Worm (Caenorhabditis elegans) whole organism, late embryonic: ENCODE measurements around the gene F21D5.4.

Source experiments
- ama-1 ChIP-seq: fragments of 150-350 bp; optimal IDR thresholded peaks from 2 replicates; lab custom pipeline; 2014
- ceh-9 ChIP-seq: sonication (generic microtip); optimal IDR thresholded peaks from 2 replicates; lab custom pipeline; 2016; ENCODE audit warnings: mild to moderate bottlenecking, missing genetic modification characterization, inconsistent platforms, missing compliant biosample characterization
- che-1 ChIP-seq: sonication (generic microtip); optimal IDR thresholded peaks from 2 replicates; lab custom pipeline; 2016; ENCODE audit warnings: mild to moderate bottlenecking, missing genetic modification characterization, missing compliant biosample characterization
- dve-1 ChIP-seq: sonication (generic microtip); optimal IDR thresholded peaks from 2 replicates; lab custom pipeline; 2017; ENCODE audit warnings: antibody characterized with exemption, mild to moderate bottlenecking, missing genetic modification characterization, missing compliant biosample characterization
- hlh-13 ChIP-seq: fragments of 200-800 bp; sonication (Bioruptor generic); optimal IDR thresholded peaks from 2 replicates; lab custom pipeline; 2018; ENCODE audit warnings: mild to moderate bottlenecking, missing genetic modification characterization, missing compliant biosample characterization
- madf-2 ChIP-seq: sonication (generic microtip); optimal IDR thresholded peaks from 2 replicates; lab custom pipeline; 2017; ENCODE audit warnings: missing genetic modification characterization, missing compliant biosample characterization
- mec-3 ChIP-seq: sonication (generic microtip); optimal IDR thresholded peaks from 2 replicates; lab custom pipeline; 2016; ENCODE audit warnings: borderline replicate concordance, missing genetic modification characterization, missing compliant biosample characterization
- nhr-232 ChIP-seq: sonication (generic microtip); optimal IDR thresholded peaks from 2 replicates; lab custom pipeline; 2016; ENCODE audit warnings: missing genetic modification characterization, missing compliant biosample characterization
- pag-3 ChIP-seq: sonication (generic microtip); optimal IDR thresholded peaks from 2 replicates; lab custom pipeline; 2016; ENCODE audit warnings: missing compliant biosample characterization, missing genetic modification characterization, borderline replicate concordance
- pha-4 ChIP-seq: fragments of 150-350 bp; optimal IDR thresholded peaks from 2 replicates; lab custom pipeline; 2018; ENCODE audit warnings: missing biosample characterization, missing genetic modification reagents, missing genetic modification characterization
- sox-4 ChIP-seq: sonication (generic microtip); optimal IDR thresholded peaks from 2 replicates; lab custom pipeline; 2017; ENCODE audit warnings: mild to moderate bottlenecking, missing genetic modification characterization, inconsistent platforms, missing compliant biosample characterization
- tbx-2 ChIP-seq: sonication (generic microtip); optimal IDR thresholded peaks from 2 replicates; lab custom pipeline; 2016; ENCODE audit warnings: missing genetic modification characterization, missing compliant biosample characterization
- ttx-3 ChIP-seq: sonication (generic microtip); optimal IDR thresholded peaks from 2 replicates; lab custom pipeline; 2016; ENCODE audit warnings: missing genetic modification reagents, missing genetic modification characterization, missing compliant biosample characterization

ce11 chrIV:8757729-8758128 lies 19.8 kb downstream of the F21D5.4 start:
- TF ChIP-seq ama-1 (no peak), pha-4 (tag; lab: Kevin White, UChicago) (no peak), ttx-3 (tag; lab: Kevin White, UChicago) (no peak), sox-4 (tag; lab: Kevin White, UChicago) (no peak), hlh-13 (GFP tag; lab: Kevin White, UChicago) (no peak), nhr-232 (no peak), che-1 (tag; lab: Kevin White, UChicago) (no peak), pag-3 (no peak), mec-3 (tag; lab: Kevin White, UChicago) (no peak), dve-1 (tag; lab: Kevin White, UChicago) (no peak), tbx-2 (tag; lab: Kevin White, UChicago) (no peak), ceh-9 (no peak), madf-2 (no peak)
